Worm (Caenorhabditis elegans): Measurements from ENCODE around the gene abf-3.

DNA sequence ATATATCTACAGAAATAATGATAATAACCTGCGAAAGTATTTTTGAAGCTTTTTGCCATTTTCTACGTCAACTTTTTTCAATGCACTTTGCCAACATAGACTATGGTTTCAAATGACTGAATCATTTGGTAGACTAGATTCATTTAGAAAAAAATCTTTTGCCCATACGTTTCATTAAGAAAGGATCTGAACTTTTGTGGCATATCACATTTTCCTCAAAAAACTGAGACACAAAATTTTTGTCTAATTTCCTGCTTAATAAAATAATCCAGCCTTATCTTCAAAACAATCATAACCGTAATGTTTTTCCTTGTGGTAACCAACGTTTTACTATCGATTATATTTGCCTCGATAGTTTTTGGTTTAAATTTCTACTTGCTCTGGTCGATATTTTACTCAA lies 8.5 kb upstream of the abf-3 start, which contains the start of gene srbc-51:
- TF ChIP-seq alr-1 (tag; optimal IDR thresholded peaks at IDR 0.05): no peak
- TF ChIP-seq elt-3 (tag; optimal IDR thresholded peaks at IDR 0.05): no peak
- TF ChIP-seq ama-1 (optimal IDR thresholded peaks at IDR 0.05): no peak
- TF ChIP-seq mdl-1 (tag; optimal IDR thresholded peaks at IDR 0.05): no peak
